Worm (Caenorhabditis elegans) whole organism, L1 larva: ENCODE results near the gene T10B5.3.

Source experiments
- blmp-1 ChIP-seq: fragments of 150-350 bp; optimal IDR thresholded peaks from 2 replicates; lab custom pipeline; 2014; ENCODE audit warnings: missing biosample characterization, missing genetic modification characterization
- elt-2 ChIP-seq: sonication (generic microtip); optimal IDR thresholded peaks from 2 replicates; lab custom pipeline; 2016; ENCODE audit warnings: missing genetic modification characterization, mild to moderate bottlenecking, inconsistent platforms, missing compliant biosample characterization, missing genetic modification reagents
- jun-1 ChIP-seq: fragments of 150-350 bp; optimal IDR thresholded peaks from 2 replicates; lab custom pipeline; 2014; ENCODE audit warnings: missing biosample characterization, missing genetic modification reagents, missing genetic modification characterization
- lin-13 ChIP-seq: fragments of 150-350 bp; optimal IDR thresholded peaks from 2 replicates; lab custom pipeline; 2014; ENCODE audit warnings: missing biosample characterization, missing genetic modification reagents, missing genetic modification characterization
- lin-15B ChIP-seq: fragments of 150-350 bp; sonication (generic microtip); optimal IDR thresholded peaks from 3 replicates; lab custom pipeline; 2014; ENCODE audit warnings: missing biosample characterization, missing genetic modification characterization
- lin-39 ChIP-seq: fragments of 150-350 bp; optimal IDR thresholded peaks from 2 replicates; lab custom pipeline; 2014; ENCODE audit warnings: missing biosample characterization, missing genetic modification reagents, missing genetic modification characterization
- mdl-1 ChIP-seq, 2 experiments: fragments of 150-350 bp; optimal IDR thresholded peaks; 2 replicates each; lab custom pipeline; 2014 to 2017; ENCODE audit warnings: missing biosample characterization in 2 of 2, missing genetic modification characterization in 2 of 2, inconsistent platforms in 1 of 2
- nhr-237 ChIP-seq: fragments of 150-350 bp; optimal IDR thresholded peaks from 2 replicates; lab custom pipeline; 2014; ENCODE audit warnings: missing biosample characterization, missing genetic modification characterization
- nhr-71 ChIP-seq: sonication (generic microtip); optimal IDR thresholded peaks from 2 replicates; lab custom pipeline; 2016; ENCODE audit warnings: mild to moderate bottlenecking, missing genetic modification characterization, moderate library complexity, missing compliant biosample characterization
- tbx-2 ChIP-seq: sonication (generic microtip); optimal IDR thresholded peaks from 2 replicates; lab custom pipeline; 2016; ENCODE audit warnings: missing genetic modification characterization, missing compliant biosample characterization
- unc-62 ChIP-seq: fragments of 150-350 bp; optimal IDR thresholded peaks from 2 replicates; lab custom pipeline; 2014; ENCODE audit warnings: missing biosample characterization, missing genetic modification reagents, missing genetic modification characterization
- vab-15 ChIP-seq: sonication (generic microtip); optimal IDR thresholded peaks from 2 replicates; lab custom pipeline; 2017; ENCODE audit warnings: missing genotype, mild to moderate bottlenecking, missing genetic modification characterization, missing compliant biosample characterization
- ztf-11 ChIP-seq, 2 experiments: sonication (generic microtip); optimal IDR thresholded peaks; 2 replicates each; lab custom pipeline; 2016 to 2017; ENCODE audit warnings: missing genetic modification characterization in 2 of 2, missing biosample characterization in 1 of 2, missing compliant biosample characterization in 1 of 2

DNA sequence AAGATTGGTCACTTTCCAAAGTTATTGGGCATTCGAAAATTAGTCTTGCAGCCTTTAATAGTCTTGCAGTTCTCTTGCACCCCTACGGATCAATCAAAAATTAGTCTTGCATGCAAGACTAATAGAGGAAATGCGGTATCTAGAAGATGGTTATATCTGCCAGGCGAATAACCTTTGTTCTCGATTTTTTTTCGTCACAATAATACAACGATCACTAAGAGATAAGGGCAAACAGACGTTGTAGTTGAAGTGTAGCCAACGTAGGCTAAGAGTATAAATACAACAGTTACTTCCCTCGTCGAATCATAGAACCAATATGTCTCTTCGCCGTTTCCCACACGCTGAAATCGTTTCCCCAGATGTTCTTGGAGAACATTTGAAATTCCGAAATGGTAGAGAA lies 27.8 kb downstream of the T10B5.3 start, which contains the start of gene T10B5.8:
- TF ChIP-seq nhr-71 (no peak), unc-62 (GFP tag; lab: Kevin White, UChicago) (no peak), lin-13 (GFP tag; lab: Kevin White, UChicago) (no peak), tbx-2 (no peak), blmp-1 (tag; lab: Kevin White, UChicago) (no peak), ztf-11 (tag; optimal IDR thresholded peaks at IDR 0.05; lab: Kevin White, UChicago) (no peak), nhr-237 (tag; lab: Kevin White, UChicago) (no peak), mdl-1 (tag; optimal IDR thresholded peaks at IDR 0.05; lab: Kevin White, UChicago) (no peak), lin-39 (no peak), jun-1 (tag; lab: Kevin White, UChicago) (no peak), vab-15 (tag; lab: Kevin White, UChicago) (no peak), elt-2 (tag; lab: Kevin White, UChicago) (no peak), lin-15B (no peak)
